Fruit fly (Drosophila melanogaster) whole organism, prepupa: ENCODE measurements around the gene RpS28a.

ENCODE experiments used
- Blimp-1 ChIP-seq: fragments of 200-800 bp; sonication (Bioruptor generic); optimal IDR thresholded peaks from 3 replicates; lab custom pipeline; 2017; ENCODE audit warnings: missing biosample characterization, missing genetic modification characterization, mild to moderate bottlenecking, moderate library complexity, missing genetic modification reagents
- CG10631 ChIP-seq: fragments of 200-800 bp; sonication (Bioruptor generic); optimal IDR thresholded peaks from 2 replicates; lab custom pipeline; 2016; ENCODE audit warnings: missing biosample characterization, missing genetic modification characterization
- CG11294 ChIP-seq: fragments of 200-800 bp; sonication (Bioruptor generic); IDR thresholded peaks from 2 replicates; pipeline ENCODE4 v1.3.6; 2022; ENCODE audit warnings: missing biosample characterization, missing genetic modification characterization
- CG11762 ChIP-seq: fragments of 200-800 bp; sonication (Bioruptor generic); optimal IDR thresholded peaks from 3 replicates; lab custom pipeline; 2016; ENCODE audit warnings: missing biosample characterization, missing genetic modification characterization; ENCODE audit not compliant: insufficient read depth
- CG11902 ChIP-seq: fragments of 200-800 bp; sonication (Bioruptor generic); optimal IDR thresholded peaks from 3 replicates; lab custom pipeline; 2016; ENCODE audit warnings: missing biosample characterization, missing genetic modification characterization
- CG1621 ChIP-seq: fragments of 200-800 bp; sonication (Bioruptor generic); optimal IDR thresholded peaks from 3 replicates; lab custom pipeline; 2018; ENCODE audit warnings: missing biosample characterization, mild to moderate bottlenecking, missing genetic modification characterization
- CG16779 ChIP-seq: fragments of 200-800 bp; sonication (Bioruptor generic); optimal IDR thresholded peaks from 3 replicates; lab custom pipeline; 2017; ENCODE audit warnings: missing biosample characterization, mild to moderate bottlenecking, missing genetic modification characterization
- CG3032 ChIP-seq: fragments of 200-800 bp; optimal IDR thresholded peaks from 2 replicates; lab custom pipeline; 2019; ENCODE audit warnings: missing biosample characterization, mild to moderate bottlenecking, missing genetic modification characterization, moderate library complexity
- CG31627 ChIP-seq: fragments of 200-800 bp; sonication (Bioruptor generic); optimal IDR thresholded peaks from 3 replicates; lab custom pipeline; 2016; ENCODE audit warnings: missing biosample characterization, missing genetic modification characterization
- CG32006 ChIP-seq: fragments of 200-800 bp; sonication (Bioruptor generic); optimal IDR thresholded peaks from 3 replicates; lab custom pipeline; 2017; ENCODE audit warnings: missing biosample characterization, mild to moderate bottlenecking, missing genetic modification characterization
- CG34406 ChIP-seq: fragments of 200-800 bp; sonication (Bioruptor generic); optimal IDR thresholded peaks from 3 replicates; lab custom pipeline; 2016; ENCODE audit warnings: missing biosample characterization, missing genetic modification characterization
- CG4318 ChIP-seq: fragments of 200-800 bp; sonication (Bioruptor generic); optimal IDR thresholded peaks from 3 replicates; lab custom pipeline; 2017; ENCODE audit warnings: missing biosample characterization, mild to moderate bottlenecking, missing genetic modification characterization
- CG6163 ChIP-seq: fragments of 200-800 bp; sonication (Bioruptor generic); IDR thresholded peaks from 3 replicates; pipeline ENCODE4 v1.3.6; 2022; ENCODE audit warnings: missing biosample characterization, missing genetic modification characterization
- CG6276 ChIP-seq: fragments of 200-800 bp; sonication (Bioruptor generic); optimal IDR thresholded peaks from 2 replicates; lab custom pipeline; 2017; ENCODE audit warnings: missing biosample characterization, mild to moderate bottlenecking, missing genetic modification characterization
- CG6792 ChIP-seq: fragments of 200-800 bp; sonication (Bioruptor generic); optimal IDR thresholded peaks from 3 replicates; lab custom pipeline; 2016; ENCODE audit warnings: missing biosample characterization, missing genetic modification characterization
- CG6808 ChIP-seq: fragments of 200-800 bp; sonication (Bioruptor generic); optimal IDR thresholded peaks from 3 replicates; lab custom pipeline; 2017; ENCODE audit warnings: missing biosample characterization, missing genetic modification characterization, mild to moderate bottlenecking, moderate library complexity, missing genetic modification reagents
- CG6854 ChIP-seq: fragments of 200-800 bp; sonication (Bioruptor generic); optimal IDR thresholded peaks from 2 replicates; lab custom pipeline; 2017; ENCODE audit warnings: missing biosample characterization, mild to moderate bottlenecking, missing genetic modification characterization
- CG7368 ChIP-seq: fragments of 200-800 bp; sonication (Bioruptor generic); optimal IDR thresholded peaks from 3 replicates; lab custom pipeline; 2016; ENCODE audit warnings: missing biosample characterization, missing genetic modification characterization
- CG8119 ChIP-seq: fragments of 200-800 bp; sonication (Bioruptor generic); IDR thresholded peaks from 3 replicates; pipeline ENCODE4 v1.3.6; 2022; ENCODE audit warnings: missing biosample characterization, missing genetic modification characterization
- CG8319 ChIP-seq: fragments of 200-800 bp; sonication (Bioruptor generic); optimal IDR thresholded peaks from 3 replicates; lab custom pipeline; 2016; ENCODE audit warnings: missing biosample characterization, missing genetic modification characterization
- CG8632 ChIP-seq: fragments of 200-800 bp; sonication (Bioruptor generic); optimal IDR thresholded peaks from 3 replicates; lab custom pipeline; 2016; ENCODE audit warnings: missing biosample characterization, missing genetic modification characterization
- CG9139 ChIP-seq: fragments of 200-800 bp; sonication (Bioruptor generic); optimal IDR thresholded peaks from 3 replicates; lab custom pipeline; 2017; ENCODE audit warnings: missing biosample characterization, mild to moderate bottlenecking, missing genetic modification characterization
- Eip78C ChIP-seq: fragments of 200-800 bp; sonication (Bioruptor generic); peaks from one replicate; lab custom pipeline; 2016; ENCODE audit warnings: missing biosample characterization, missing genetic modification characterization
- Eip93F ChIP-seq: fragments of 200-800 bp; sonication (Bioruptor generic); optimal IDR thresholded peaks from 2 replicates; lab custom pipeline; 2016; ENCODE audit warnings: missing biosample characterization, mild to moderate bottlenecking, missing genetic modification characterization
- Ets21C ChIP-seq: fragments of 200-800 bp; sonication (Bioruptor generic); optimal IDR thresholded peaks from 3 replicates; lab custom pipeline; 2016; ENCODE audit warnings: missing biosample characterization, missing genetic modification characterization
- Hr38 ChIP-seq: sonication (Bioruptor generic); optimal IDR thresholded peaks from 2 replicates; lab custom pipeline; 2016; ENCODE audit warnings: missing biosample characterization, missing genetic modification characterization
- Lpt ChIP-seq: fragments of 200-800 bp; sonication (Bioruptor generic); optimal IDR thresholded peaks from 3 replicates; lab custom pipeline; 2016; ENCODE audit warnings: missing biosample characterization, missing genetic modification characterization
- OdsH ChIP-seq: fragments of 200-800 bp; sonication (Bioruptor generic); optimal IDR thresholded peaks from 3 replicates; lab custom pipeline; 2016; ENCODE audit warnings: missing biosample characterization, missing genetic modification characterization
- Sox102F ChIP-seq: fragments of 200-800 bp; sonication (Bioruptor generic); optimal IDR thresholded peaks from 2 replicates; lab custom pipeline; 2016; ENCODE audit warnings: missing biosample characterization, mild to moderate bottlenecking, missing genetic modification characterization
- Sox14 ChIP-seq: fragments of 200-800 bp; sonication (Bioruptor generic); optimal IDR thresholded peaks from 3 replicates; lab custom pipeline; 2016; ENCODE audit warnings: missing biosample characterization, missing genetic modification characterization
- Sox15 ChIP-seq: fragments of 200-800 bp; sonication (Bioruptor generic); optimal IDR thresholded peaks from 3 replicates; lab custom pipeline; 2016; ENCODE audit warnings: missing biosample characterization, missing genetic modification characterization
- cyc ChIP-seq: fragments of 200-800 bp; sonication (Bioruptor generic); optimal IDR thresholded peaks from 3 replicates; lab custom pipeline; 2016; ENCODE audit warnings: missing biosample characterization, missing genetic modification characterization
- dsx ChIP-seq: fragments of 200-800 bp; optimal IDR thresholded peaks from 3 replicates; lab custom pipeline; 2019; ENCODE audit warnings: missing biosample characterization, mild to moderate bottlenecking, missing genetic modification characterization, moderate library complexity; ENCODE audit not compliant: poor library complexity, severe bottlenecking
- eg ChIP-seq: fragments of 200-800 bp; sonication (Bioruptor generic); IDR thresholded peaks from 3 replicates; pipeline ENCODE4 v1.3.6; 2022; ENCODE audit warnings: missing biosample characterization, missing genetic modification characterization
- esn ChIP-seq: fragments of 200-800 bp; sonication (Bioruptor generic); optimal IDR thresholded peaks from 2 replicates; lab custom pipeline; 2016; ENCODE audit warnings: missing biosample characterization, mild to moderate bottlenecking, missing genetic modification characterization, moderate library complexity
- fd59A ChIP-seq: fragments of 200-800 bp; sonication (Bioruptor generic); optimal IDR thresholded peaks from 2 replicates; lab custom pipeline; 2017; ENCODE audit warnings: missing biosample characterization, mild to moderate bottlenecking, missing genetic modification characterization, missing genetic modification reagents
- fd85E ChIP-seq: fragments of 200-800 bp; sonication (Bioruptor generic); optimal IDR thresholded peaks from 3 replicates; lab custom pipeline; 2016; ENCODE audit warnings: missing biosample characterization, missing genetic modification characterization
- fkh ChIP-seq: fragments of 200-800 bp; sonication (Bioruptor generic); optimal IDR thresholded peaks from 3 replicates; lab custom pipeline; 2017; ENCODE audit warnings: missing biosample characterization, mild to moderate bottlenecking, missing genetic modification characterization, moderate library complexity
- lz ChIP-seq: fragments of 200-800 bp; sonication (Bioruptor generic); optimal IDR thresholded peaks from 3 replicates; lab custom pipeline; 2016; ENCODE audit warnings: missing biosample characterization, missing genetic modification characterization
- net ChIP-seq: fragments of 200-800 bp; sonication (Bioruptor generic); optimal IDR thresholded peaks from 3 replicates; lab custom pipeline; 2016; ENCODE audit warnings: missing biosample characterization, missing genetic modification characterization
- pdm3 ChIP-seq: fragments of 200-800 bp; sonication (Bioruptor generic); optimal IDR thresholded peaks from 3 replicates; lab custom pipeline; 2016; ENCODE audit warnings: missing biosample characterization, missing genetic modification characterization
- salr ChIP-seq, 2 experiments: fragments of 200-800 bp; sonication (Bioruptor generic); optimal IDR thresholded peaks; 3 replicates each; lab custom pipeline; 2016 to 2018; ENCODE audit warnings: missing biosample characterization in 2 of 2, missing genetic modification characterization in 2 of 2, mild to moderate bottlenecking in 1 of 2
- spab ChIP-seq: fragments of 200-800 bp; sonication (Bioruptor generic); optimal IDR thresholded peaks from 2 replicates; lab custom pipeline; 2017; ENCODE audit warnings: missing biosample characterization, mild to moderate bottlenecking, missing genetic modification characterization, missing genetic modification reagents
- ss ChIP-seq, 2 experiments: fragments of 200-800 bp; sonication (Bioruptor generic); optimal IDR thresholded peaks; 2 replicates in 1 of 2; 3 replicates in 1 of 2; lab custom pipeline; 2017 to 2018; ENCODE audit warnings: mild to moderate bottlenecking in 2 of 2, missing biosample characterization in 2 of 2, missing genetic modification characterization in 2 of 2, moderate library complexity in 1 of 2
- svp ChIP-seq: fragments of 200-800 bp; sonication (Bioruptor generic); peaks from one replicate; lab custom pipeline; 2016; ENCODE audit warnings: missing biosample characterization, missing genetic modification characterization

Gene RpS28a

DNA sequence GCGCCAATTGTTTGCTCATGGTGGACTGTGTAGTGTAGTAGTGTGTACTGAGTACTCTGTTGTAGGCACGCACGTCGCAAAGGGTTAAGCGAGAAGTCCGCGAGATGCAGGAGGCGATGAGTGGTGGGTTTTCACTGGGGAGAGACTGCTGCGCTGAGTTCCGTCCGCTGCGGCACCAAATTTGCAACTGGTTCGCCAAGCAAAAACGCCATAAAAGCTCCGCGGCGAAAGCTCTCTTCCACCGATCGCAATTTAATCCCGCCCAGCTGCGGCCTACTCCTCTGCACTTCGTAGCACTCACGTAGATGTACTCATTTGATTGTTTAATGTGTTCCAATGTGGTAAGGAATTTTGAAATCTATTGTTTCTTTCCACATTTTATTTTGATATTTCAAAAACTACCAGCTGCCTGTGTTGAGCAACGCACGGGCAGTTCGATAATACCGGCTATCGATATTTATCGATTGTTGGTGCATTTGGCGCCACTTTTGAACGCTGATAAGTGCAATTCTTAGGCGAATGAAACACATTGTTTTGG is 7.4 kb downstream of the RpS28a start, which contains the start of gene CG7920 (continued):
- TF ChIP-seq ss (GFP tag; optimal IDR thresholded peaks at IDR 0.05; lab: Kevin White, UChicago) (peak; percentile 65 to 68), CG32006 (GFP tag; lab: Kevin White, UChicago) (peak; percentile 12), CG16779 (tag; lab: Kevin White, UChicago) (peak; percentile 52), CG8632 (GFP tag; lab: Kevin White, UChicago) (no peak), spab (no peak), net (GFP tag; lab: Kevin White, UChicago) (peak; percentile 45), CG10631 (GFP tag; lab: Kevin White, UChicago) (no peak), Sox15 (GFP tag; lab: Kevin White, UChicago) (no peak), CG9139 (GFP tag; lab: Kevin White, UChicago) (peak; percentile 66), fd85E (GFP tag; lab: Kevin White, UChicago) (no peak)

DNA sequence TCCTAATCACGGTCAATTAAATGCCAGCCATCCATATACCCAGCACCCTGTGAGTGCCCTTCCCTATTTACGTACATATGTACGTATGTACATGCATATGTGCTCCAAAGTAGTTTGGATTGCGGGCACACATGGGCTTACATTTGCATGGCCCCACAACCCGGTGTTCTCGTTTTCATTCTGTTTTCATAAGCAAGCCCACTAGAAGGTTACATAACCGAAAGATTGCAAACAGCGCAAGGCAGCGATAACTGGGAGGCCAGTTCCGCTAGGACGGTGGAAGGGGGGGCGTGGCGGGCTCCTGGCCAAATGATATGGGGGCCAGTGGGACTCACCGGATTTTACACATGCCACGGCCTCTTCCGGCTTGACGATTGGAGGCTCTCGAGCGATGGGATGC is 8.0 kb downstream of the RpS28a start:
- TF ChIP-seq CG16779 (tag; lab: Kevin White, UChicago), result no peak
- TF ChIP-seq CG32006 (GFP tag; lab: Kevin White, UChicago), result no peak
- TF ChIP-seq Eip93F (GFP tag; lab: Kevin White, UChicago), result no peak
- TF ChIP-seq OdsH, result no peak
- no peak for TF ChIP-seq CG11294 (GFP tag; lab: Robert Waterston, UW)
- no peak for TF ChIP-seq Hr38 (GFP tag; lab: Kevin White, UChicago)
- TF ChIP-seq fkh (GFP tag; lab: Kevin White, UChicago), result no peak
- TF ChIP-seq dsx (GFP tag; lab: Kevin White, UChicago), result no peak
- no peak for TF ChIP-seq CG3032 (tag; lab: Kevin White, UChicago)

DNA sequence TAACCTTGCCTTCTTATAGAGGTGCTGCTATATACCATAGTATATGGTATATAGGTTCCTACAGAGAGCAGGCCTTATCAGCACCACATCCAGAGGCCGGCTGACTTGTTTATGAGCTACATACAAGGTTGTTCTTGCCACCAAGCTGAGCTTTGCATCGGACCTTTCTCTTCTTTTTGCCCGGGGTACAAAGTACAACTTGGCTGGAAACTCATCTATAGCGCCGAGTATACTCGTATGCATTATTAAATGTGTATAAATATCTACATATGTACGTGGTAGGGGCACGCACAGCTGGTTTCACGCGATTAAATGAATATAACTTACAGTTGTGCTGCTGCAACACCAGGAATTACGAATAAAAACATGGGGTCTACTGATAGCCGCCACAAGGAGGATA is 8.5 kb downstream of the RpS28a start:
- TF ChIP-seq Sox15 (GFP tag; lab: Kevin White, UChicago) (no peak), esn (GFP tag; lab: Kevin White, UChicago) (no peak), CG6276 (GFP tag; lab: Kevin White, UChicago) (peak; percentile 86), CG6792 (GFP tag; lab: Kevin White, UChicago) (no peak), CG31627 (no peak), dsx (GFP tag; lab: Kevin White, UChicago) (peak; percentile 72), Hr38 (GFP tag; lab: Kevin White, UChicago) (no peak), CG16779 (tag; lab: Kevin White, UChicago) (peak; percentile 75), svp (GFP tag; lab: Kevin White, UChicago) (peak; percentile 77), Ets21C (no peak), fd59A (no peak), CG10631 (GFP tag; lab: Kevin White, UChicago) (no peak), Blimp-1 (peak; percentile 5), Sox14 (GFP tag; lab: Kevin White, UChicago) (peak; percentile 6), Eip78C (peak; percentile 71), cyc (GFP tag; lab: Kevin White, UChicago) (no peak), CG6808 (GFP tag; lab: Kevin White, UChicago) (peak; percentile 88), CG6163 (no peak; the same call in 2 of the 3 replicates), Lpt (GFP tag; lab: Kevin White, UChicago) (peak; percentile 16), CG7368 (no peak), Sox102F (no peak), CG32006 (GFP tag; lab: Kevin White, UChicago) (no peak), CG4318 (no peak), eg (no peak), CG11294 (GFP tag; lab: Robert Waterston, UW) (no peak), fd85E (GFP tag; lab: Kevin White, UChicago) (no peak), ss (GFP tag; optimal IDR thresholded peaks at IDR 0.05; lab: Kevin White, UChicago) (peak; percentile 88 to 90), CG11762 (GFP tag; lab: Kevin White, UChicago) (no peak), salr (GFP tag; optimal IDR thresholded peaks at IDR 0.05; lab: Kevin White, UChicago) (peak in 1 of 2 experiments; percentile 16), CG11902 (no peak), CG1621 (peak; percentile 49), CG6854 (GFP tag; lab: Kevin White, UChicago) (peak; percentile 85), CG34406 (no peak), CG8319 (GFP tag; lab: Kevin White, UChicago) (peak; percentile 18), CG8119 (GFP tag; lab: Robert Waterston, UW) (peak; percentile 47; the same call in 2 of the 3 replicates), pdm3 (GFP tag; lab: Kevin White, UChicago) (no peak), lz (GFP tag; lab: Kevin White, UChicago) (no peak)
